Worm (Caenorhabditis elegans) whole organism, late embryonic: Measurements from ENCODE around the gene Y59E1A.4.
A peak's percentile ranks its signal among the peaks of the same experiment; 100 is the strongest.

Source experiments
- C08G9.2 ChIP-seq: sonication (generic microtip); optimal IDR thresholded peaks from 2 replicates; lab custom pipeline; 2016; ENCODE audit warnings: mild to moderate bottlenecking, missing genetic modification characterization, moderate library complexity, missing compliant biosample characterization
- F13H6.1 ChIP-seq: sonication (generic microtip); optimal IDR thresholded peaks from 2 replicates; lab custom pipeline; 2016; ENCODE audit warnings: missing genetic modification characterization, missing compliant biosample characterization
- K02D7.2 ChIP-seq: sonication (generic microtip); optimal IDR thresholded peaks from 2 replicates; lab custom pipeline; 2017; ENCODE audit warnings: mild to moderate bottlenecking, missing genetic modification characterization, missing compliant biosample characterization
- T23F11.4 ChIP-seq: fragments of 200-800 bp; sonication (Bioruptor generic); optimal IDR thresholded peaks from 2 replicates; lab custom pipeline; 2018; ENCODE audit warnings: mild to moderate bottlenecking, missing genetic modification characterization, missing compliant biosample characterization
- Y22D7AL.16 ChIP-seq: sonication (generic microtip); optimal IDR thresholded peaks from 2 replicates; lab custom pipeline; 2016; ENCODE audit warnings: missing genetic modification characterization, missing compliant biosample characterization
- ceh-2 ChIP-seq: sonication (generic microtip); optimal IDR thresholded peaks from 2 replicates; lab custom pipeline; 2016; ENCODE audit warnings: missing genotype, missing genetic modification characterization, missing compliant biosample characterization
- ceh-48 ChIP-seq: sonication (generic microtip); optimal IDR thresholded peaks from 2 replicates; lab custom pipeline; 2016; ENCODE audit warnings: missing genetic modification characterization, inconsistent platforms, missing compliant biosample characterization
- ceh-9 ChIP-seq: sonication (generic microtip); optimal IDR thresholded peaks from 2 replicates; lab custom pipeline; 2016; ENCODE audit warnings: mild to moderate bottlenecking, missing genetic modification characterization, inconsistent platforms, missing compliant biosample characterization
- elt-2 ChIP-seq: sonication (generic microtip); optimal IDR thresholded peaks from 2 replicates; lab custom pipeline; 2016; ENCODE audit warnings: missing genetic modification reagents, missing genetic modification characterization, missing compliant biosample characterization
- elt-4 ChIP-seq: sonication (generic microtip); optimal IDR thresholded peaks from 2 replicates; lab custom pipeline; 2016; ENCODE audit warnings: missing genetic modification characterization, missing compliant biosample characterization
- ets-4 ChIP-seq: sonication (generic microtip); optimal IDR thresholded peaks from 2 replicates; lab custom pipeline; 2016; ENCODE audit warnings: missing genetic modification characterization, missing compliant biosample characterization
- eyg-1 ChIP-seq: sonication (generic microtip); optimal IDR thresholded peaks from 2 replicates; lab custom pipeline; 2016; ENCODE audit warnings: missing genotype, missing genetic modification characterization, missing compliant biosample characterization
- fax-1 ChIP-seq: sonication (generic microtip); optimal IDR thresholded peaks from 2 replicates; lab custom pipeline; 2016; ENCODE audit warnings: missing genotype, missing genetic modification characterization, missing compliant biosample characterization
- fkh-10 ChIP-seq: fragments of 150-350 bp; optimal IDR thresholded peaks from 2 replicates; lab custom pipeline; 2014; ENCODE audit warnings: missing biosample characterization, missing genetic modification reagents, missing genetic modification characterization
- fkh-6 ChIP-seq: sonication (generic microtip); optimal IDR thresholded peaks from 2 replicates; lab custom pipeline; 2016; ENCODE audit warnings: missing genetic modification characterization, missing compliant biosample characterization
- hlh-13 ChIP-seq: fragments of 200-800 bp; sonication (Bioruptor generic); optimal IDR thresholded peaks from 2 replicates; lab custom pipeline; 2018; ENCODE audit warnings: mild to moderate bottlenecking, missing genetic modification characterization, missing compliant biosample characterization
- hlh-30 ChIP-seq: sonication (generic microtip); optimal IDR thresholded peaks from 2 replicates; lab custom pipeline; 2017; ENCODE audit warnings: antibody characterized with exemption, missing genetic modification characterization, missing compliant biosample characterization; ENCODE audit not compliant: insufficient read depth
- lin-11 ChIP-seq: fragments of 200-800 bp; sonication (Bioruptor generic); optimal IDR thresholded peaks from 2 replicates; lab custom pipeline; 2018; ENCODE audit warnings: mild to moderate bottlenecking, missing genetic modification characterization, missing compliant biosample characterization
- madf-2 ChIP-seq: sonication (generic microtip); optimal IDR thresholded peaks from 2 replicates; lab custom pipeline; 2017; ENCODE audit warnings: missing genetic modification characterization, missing compliant biosample characterization
- nfya-1 ChIP-seq: sonication (generic microtip); optimal IDR thresholded peaks from 2 replicates; lab custom pipeline; 2017; ENCODE audit warnings: missing genetic modification characterization, mild to moderate bottlenecking, missing compliant biosample characterization, antibody characterized with exemption, moderate library complexity
- nhr-232 ChIP-seq: sonication (generic microtip); optimal IDR thresholded peaks from 2 replicates; lab custom pipeline; 2016; ENCODE audit warnings: missing genetic modification characterization, missing compliant biosample characterization
- pag-3 ChIP-seq: sonication (generic microtip); optimal IDR thresholded peaks from 2 replicates; lab custom pipeline; 2016; ENCODE audit warnings: missing compliant biosample characterization, missing genetic modification characterization, borderline replicate concordance
- pat-9 ChIP-seq: fragments of 200-800 bp; sonication (Bioruptor generic); optimal IDR thresholded peaks from 2 replicates; lab custom pipeline; 2018; ENCODE audit warnings: mild to moderate bottlenecking, missing genetic modification characterization, moderate library complexity, missing compliant biosample characterization
- pax-1 ChIP-seq: fragments of 150-350 bp; optimal IDR thresholded peaks from 2 replicates; lab custom pipeline; 2014; ENCODE audit warnings: missing biosample characterization, missing genetic modification characterization
- sdc-2 ChIP-seq: sonication (generic microtip); optimal IDR thresholded peaks from 2 replicates; lab custom pipeline; 2016; ENCODE audit warnings: missing genotype, missing genetic modification characterization, missing compliant biosample characterization
- sox-2 ChIP-seq: fragments of 200-800 bp; sonication (Bioruptor generic); IDR thresholded peaks from 2 replicates; pipeline ENCODE4 v1.3.6; 2022; ENCODE audit warnings: missing genetic modification reagents, missing genetic modification characterization, missing compliant biosample characterization
- tbx-2 ChIP-seq: sonication (generic microtip); optimal IDR thresholded peaks from 2 replicates; lab custom pipeline; 2016; ENCODE audit warnings: missing genetic modification characterization, missing compliant biosample characterization
- tbx-7 ChIP-seq: sonication (generic microtip); optimal IDR thresholded peaks from 2 replicates; lab custom pipeline; 2016; ENCODE audit warnings: missing genotype, missing genetic modification characterization, missing compliant biosample characterization
- unc-55 ChIP-seq: sonication (generic microtip); optimal IDR thresholded peaks from 2 replicates; lab custom pipeline; 2017; ENCODE audit warnings: missing biosample characterization, missing genetic modification reagents, missing genetic modification characterization
- unc-86 ChIP-seq: sonication (generic microtip); optimal IDR thresholded peaks from 2 replicates; lab custom pipeline; 2016; ENCODE audit warnings: missing genetic modification characterization, missing compliant biosample characterization

Gene Y59E1A.4

DNA sequence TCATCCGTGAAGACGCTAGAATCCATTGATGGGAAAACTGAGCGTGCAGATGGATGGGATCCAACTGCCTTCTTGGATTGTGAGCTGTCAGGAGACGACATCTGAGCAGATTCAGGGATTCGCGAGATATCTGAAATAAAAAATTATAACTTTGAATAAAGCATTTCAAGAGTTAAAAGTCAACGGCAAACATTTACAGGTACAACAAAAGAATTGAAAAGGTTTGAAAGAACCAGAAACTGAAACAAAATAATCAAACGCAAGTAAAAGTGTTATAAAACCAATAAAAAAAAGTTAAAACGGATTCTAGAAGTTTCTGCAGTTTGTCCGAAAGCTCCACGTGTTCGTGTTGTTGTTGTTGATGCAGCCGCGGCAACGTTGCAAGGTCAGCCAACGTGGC is at the start of gene Y59E1A.4:
TSS of gene Y59E1A.4 (minus strand) at position 101 of the 400 bp plus-strand sequence.
- TF ChIP-seq tbx-7 (tag; lab: Kevin White, UChicago) (no peak), T23F11.4 (no peak), unc-55 (GFP tag; lab: Kevin White, UChicago) (no peak), eyg-1 (tag; lab: Kevin White, UChicago) (no peak), K02D7.2 (tag; lab: Kevin White, UChicago) (no peak), lin-11 (no peak), fax-1 (tag; lab: Kevin White, UChicago) (no peak), hlh-13 (GFP tag; lab: Kevin White, UChicago) (no peak), nhr-232 (tag; lab: Kevin White, UChicago) (no peak)

DNA sequence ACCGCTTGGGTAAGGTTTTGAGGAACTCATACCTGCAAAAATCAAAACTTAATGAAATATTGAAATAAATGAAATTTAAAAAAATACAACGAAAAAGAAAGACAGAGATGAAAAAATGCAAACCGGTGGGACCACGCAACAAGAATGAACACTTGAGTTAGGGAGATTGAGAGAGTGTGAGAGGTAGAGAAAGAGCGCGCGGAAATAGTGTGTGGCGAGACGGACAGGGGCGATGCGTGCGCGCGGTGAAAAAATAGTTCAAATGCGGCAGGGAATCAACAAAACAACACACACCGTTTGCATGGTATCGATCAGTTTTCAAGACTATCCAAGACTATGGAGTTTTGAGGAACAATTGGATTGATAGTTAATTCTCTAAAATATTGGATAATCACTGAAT is 49.8 kb upstream of the Y59E1A.4 start, which contains the start of gene meg-3:
TSS of gene meg-3 (minus strand) at position 32 of the 400 bp plus-strand sequence.
- TF ChIP-seq Y22D7AL.16 (no peak), sdc-2 (tag; lab: Kevin White, UChicago) (peak; percentile 9)

DNA sequence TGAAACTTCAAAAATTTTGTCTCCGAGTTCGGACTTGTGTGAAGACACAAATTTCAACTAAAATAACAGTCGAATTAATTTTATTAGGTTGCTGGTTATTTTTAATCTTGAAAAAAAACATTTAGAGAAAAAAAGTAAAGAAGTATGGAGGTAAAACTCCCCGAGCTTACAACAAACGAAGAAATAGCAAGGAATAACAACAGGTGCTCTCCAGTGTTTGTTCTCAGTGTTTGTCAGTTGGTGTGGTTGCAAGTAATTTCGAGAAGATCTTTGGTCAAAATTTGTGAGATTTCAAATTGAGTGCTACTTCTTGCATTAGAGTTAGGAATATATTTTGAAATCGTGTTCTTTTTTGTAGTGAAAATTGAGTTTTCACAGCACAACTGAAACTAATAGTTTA is 45.0 kb upstream of the Y59E1A.4 start:
- no peak for TF ChIP-seq C08G9.2 (tag; lab: Kevin White, UChicago)
- no peak for TF ChIP-seq sox-2
- no peak for TF ChIP-seq hlh-13 (GFP tag; lab: Kevin White, UChicago)
- no peak for TF ChIP-seq ets-4 (tag; lab: Kevin White, UChicago)
- no peak for TF ChIP-seq pag-3 (tag; lab: Kevin White, UChicago)
- no peak for TF ChIP-seq tbx-2 (tag; lab: Kevin White, UChicago)
- no peak for TF ChIP-seq fax-1 (tag; lab: Kevin White, UChicago)
- TF ChIP-seq ceh-2: no peak
- TF ChIP-seq F13H6.1 (tag; lab: Kevin White, UChicago): no peak
- TF ChIP-seq madf-2: no peak
- no peak for TF ChIP-seq fkh-6 (tag; lab: Kevin White, UChicago)
- TF ChIP-seq ceh-9: no peak
- no peak for TF ChIP-seq unc-86
- TF ChIP-seq pat-9 (tag; lab: Kevin White, UChicago): no peak
- TF ChIP-seq Y22D7AL.16: no peak

DNA sequence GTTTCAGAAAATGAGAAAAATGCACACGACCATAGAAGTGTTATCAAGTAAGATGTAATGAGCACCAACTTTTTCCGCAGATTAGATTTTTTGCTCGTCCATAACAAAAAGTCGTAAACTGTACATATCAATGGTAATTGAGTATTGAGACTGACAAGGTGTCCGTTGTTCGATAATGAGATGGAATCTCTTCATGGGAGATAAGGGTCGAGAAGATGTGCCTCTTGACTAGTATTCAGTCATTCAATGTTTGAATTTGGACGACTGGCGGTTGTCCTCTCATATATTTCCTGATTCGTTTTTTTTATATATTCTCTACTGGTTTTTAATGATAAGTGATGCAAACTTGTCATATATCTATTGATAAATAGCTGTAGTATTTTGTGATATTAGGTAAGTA is 41.9 kb upstream of the Y59E1A.4 start:
- no peak for TF ChIP-seq ets-4 (tag; lab: Kevin White, UChicago)
- peak; percentile 58 for TF ChIP-seq elt-2

DNA sequence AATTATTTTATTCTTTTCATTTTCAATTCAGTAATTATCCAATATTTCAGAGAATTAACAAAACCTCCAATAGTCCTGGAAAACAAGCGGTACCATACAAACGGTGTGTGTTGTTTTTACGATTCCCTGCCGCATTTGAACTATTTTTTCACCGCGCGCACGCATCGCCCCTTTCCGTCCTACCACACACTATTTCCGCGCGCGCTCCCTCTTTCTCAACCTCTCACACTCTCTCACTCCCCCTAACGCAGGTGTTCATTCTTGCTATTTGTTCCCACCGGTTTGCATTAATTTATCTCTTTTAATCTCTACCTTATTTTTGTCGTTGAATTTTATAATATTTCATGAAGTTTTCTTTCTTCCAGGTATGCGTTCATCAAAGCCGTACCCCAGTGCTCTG is 37.9 kb upstream of the Y59E1A.4 start, which contains the start of gene F52D2.12:
TSS of gene F52D2.12 (plus strand) at position 307 of the 400 bp plus-strand sequence.
- TF ChIP-seq sdc-2 (tag; lab: Kevin White, UChicago) (peak; percentile 48), hlh-30 (no peak)

DNA sequence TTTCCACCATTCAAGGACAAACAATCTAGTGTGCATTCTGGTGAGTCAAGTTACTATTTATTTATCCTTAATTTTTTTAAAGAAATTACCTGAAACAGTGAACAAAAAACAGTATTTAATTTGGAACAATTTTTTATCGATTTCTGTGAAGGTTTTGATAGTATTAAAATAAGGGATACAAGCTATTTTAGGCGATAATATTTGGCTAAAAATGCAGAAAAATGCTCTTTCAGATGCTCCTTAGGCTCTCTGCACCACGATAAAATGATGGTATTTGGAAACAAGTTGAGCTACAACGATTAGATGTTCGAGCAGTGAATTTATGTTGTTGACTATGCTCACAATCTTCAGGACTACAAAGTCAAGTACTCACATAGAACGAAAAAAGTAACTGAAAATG is 35.9 kb upstream of the Y59E1A.4 start, which contains the start of gene F52D2.6:
TSS of gene F52D2.6 (plus strand) at position 301 of the 400 bp plus-strand sequence.
- TF ChIP-seq sdc-2 (tag; lab: Kevin White, UChicago): no peak
- no peak for TF ChIP-seq ceh-48 (tag; lab: Kevin White, UChicago)
- TF ChIP-seq unc-55 (GFP tag; lab: Kevin White, UChicago): no peak

DNA sequence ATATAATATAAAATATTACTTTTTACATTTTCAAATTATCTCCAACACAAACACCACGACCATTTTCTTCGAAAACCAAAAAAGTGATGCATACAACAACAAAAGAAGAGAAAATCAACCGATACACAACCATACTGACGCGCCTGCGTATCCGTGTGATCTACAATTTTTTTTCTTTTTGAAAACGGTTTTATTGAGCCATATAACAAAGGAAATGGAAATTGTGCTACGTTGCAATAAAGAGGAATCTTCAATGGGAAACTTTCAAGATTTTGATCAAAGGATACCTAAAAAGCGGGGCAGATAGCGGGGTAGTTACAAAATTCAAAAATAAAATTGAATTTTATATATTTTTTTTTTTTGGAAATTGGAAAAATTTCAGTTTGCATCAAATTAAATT is 34.9 kb upstream of the Y59E1A.4 start, which contains the start of gene F52D2.5:
TSS of gene F52D2.5 (minus strand) at position 101 of the 400 bp plus-strand sequence.
- no peak for TF ChIP-seq elt-4 (tag; lab: Kevin White, UChicago)
- TF ChIP-seq nhr-232 (tag; lab: Kevin White, UChicago): no peak
- no peak for TF ChIP-seq fkh-6 (tag; lab: Kevin White, UChicago)
- no peak for TF ChIP-seq pax-1 (tag; lab: Kevin White, UChicago)
- TF ChIP-seq fax-1 (tag; lab: Kevin White, UChicago): no peak
- no peak for TF ChIP-seq pat-9 (tag; lab: Kevin White, UChicago)
- no peak for TF ChIP-seq fkh-10
- TF ChIP-seq nfya-1 (tag; lab: Kevin White, UChicago): no peak
